Fruit fly (Drosophila melanogaster) S2 (cell line): ENCODE measurements around the gene CG7031.

Source experiments
- CG8478 ChIP-seq: fragments of >200 bp; optimal IDR thresholded peaks from 2 replicates; lab custom pipeline; 2018
- CTCF ChIP-seq, 2 experiments: fragments of >200 bp; optimal IDR thresholded peaks; 2 replicates each; lab custom pipeline; 2018

Gene CG7031

DNA sequence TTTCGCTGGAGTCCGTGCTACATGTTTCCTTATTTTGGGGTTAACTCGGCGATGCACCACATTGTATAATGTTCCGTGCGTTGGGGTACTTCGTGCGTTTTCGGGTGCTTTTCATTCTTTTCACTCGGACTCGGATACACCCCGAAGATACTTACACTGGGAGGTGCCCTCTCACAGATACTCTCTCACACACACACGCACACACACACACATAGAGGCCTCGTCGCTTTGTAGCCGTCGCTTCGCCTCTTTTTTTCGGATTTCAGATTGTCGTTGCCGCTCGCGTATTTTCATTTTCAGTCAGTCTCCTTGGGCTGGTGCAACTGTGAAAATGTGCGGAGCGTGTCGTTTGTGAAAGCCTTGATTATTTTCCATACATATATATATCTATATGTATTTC is 22.7 kb upstream of the CG7031 start:
- TF ChIP-seq CTCF (optimal IDR thresholded peaks at IDR 0.05; lab: Kevin White, UChicago) (no peak), CG8478 (lab: Kevin White, UChicago) (no peak)

DNA sequence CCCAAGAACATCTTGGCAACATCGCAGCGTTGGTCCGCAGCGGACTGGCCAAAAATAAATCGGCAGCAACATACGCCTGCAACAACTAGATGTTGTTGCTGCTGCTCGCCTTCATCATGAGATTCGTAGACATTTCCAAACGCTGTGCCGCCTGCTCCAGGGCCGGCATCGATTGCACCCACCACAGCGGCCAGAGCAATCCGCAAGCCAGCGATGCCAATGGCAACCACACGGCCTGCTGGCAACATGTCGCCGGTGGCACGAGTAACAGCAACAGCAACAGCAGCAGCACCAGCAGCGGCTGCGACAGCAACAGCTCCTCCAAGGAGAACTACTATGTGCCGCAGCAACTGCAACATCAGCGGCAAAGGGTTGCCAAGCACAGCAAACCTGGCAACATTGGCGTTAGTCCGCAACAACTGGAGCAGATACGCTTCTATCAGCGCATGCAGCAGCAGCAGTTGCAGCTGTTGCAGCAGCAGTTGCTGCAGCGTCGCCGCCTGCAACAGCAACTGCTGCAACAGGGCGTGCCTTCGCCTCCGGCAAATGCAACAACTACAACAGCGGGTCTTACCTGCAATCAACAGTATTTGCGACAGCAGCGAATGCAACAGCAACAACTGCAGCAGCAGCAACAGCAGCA is 19.3 kb upstream of the CG7031 start:
- TF ChIP-seq CG8478 (lab: Kevin White, UChicago) (no peak), CTCF (optimal IDR thresholded peaks at IDR 0.05; lab: Kevin White, UChicago) (no peak)

DNA sequence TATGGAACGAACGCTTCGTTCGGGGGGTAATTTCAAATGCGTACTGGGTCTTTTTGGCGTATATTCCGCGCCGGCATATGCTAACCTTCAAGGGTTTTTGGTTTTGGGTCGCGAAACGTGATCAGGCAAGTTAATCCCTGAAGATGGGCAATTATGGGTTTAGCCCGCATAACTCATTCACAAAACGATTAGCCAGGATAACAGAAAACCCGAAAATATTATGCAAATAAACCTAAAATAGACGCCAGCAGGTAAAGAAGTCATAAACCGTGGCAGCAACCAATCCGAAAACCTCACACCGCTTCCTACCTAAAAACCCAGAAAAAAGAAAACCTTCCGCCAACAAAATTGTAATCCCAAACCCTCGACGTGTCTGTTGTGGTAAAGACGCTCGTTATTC is 15.0 kb upstream of the CG7031 start:
- no peak for TF ChIP-seq CTCF (optimal IDR thresholded peaks at IDR 0.05; lab: Kevin White, UChicago)
- no peak for TF ChIP-seq CG8478 (lab: Kevin White, UChicago)

DNA sequence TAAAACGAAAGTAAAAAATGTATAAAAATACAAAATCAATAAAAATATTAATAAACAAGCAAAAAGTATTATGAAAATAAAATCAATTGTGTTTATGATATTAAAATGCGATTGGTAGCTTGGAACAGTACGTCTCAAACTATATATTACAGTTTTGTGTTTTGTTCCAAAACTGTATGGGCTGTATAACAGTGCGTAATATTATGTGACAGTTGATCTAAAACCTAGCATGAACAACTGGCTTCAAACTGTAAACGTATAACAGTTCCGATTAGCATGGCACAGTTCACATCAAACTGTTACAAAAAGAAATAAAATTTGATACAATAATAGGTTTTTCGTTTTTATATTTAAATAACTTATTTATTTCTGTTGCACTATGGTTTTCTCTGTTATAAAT is 10.1 kb upstream of the CG7031 start:
- no peak for TF ChIP-seq CG8478 (lab: Kevin White, UChicago)
- peak; percentile 56 to 78 for TF ChIP-seq CTCF (optimal IDR thresholded peaks at IDR 0.05; lab: Kevin White, UChicago)

DNA sequence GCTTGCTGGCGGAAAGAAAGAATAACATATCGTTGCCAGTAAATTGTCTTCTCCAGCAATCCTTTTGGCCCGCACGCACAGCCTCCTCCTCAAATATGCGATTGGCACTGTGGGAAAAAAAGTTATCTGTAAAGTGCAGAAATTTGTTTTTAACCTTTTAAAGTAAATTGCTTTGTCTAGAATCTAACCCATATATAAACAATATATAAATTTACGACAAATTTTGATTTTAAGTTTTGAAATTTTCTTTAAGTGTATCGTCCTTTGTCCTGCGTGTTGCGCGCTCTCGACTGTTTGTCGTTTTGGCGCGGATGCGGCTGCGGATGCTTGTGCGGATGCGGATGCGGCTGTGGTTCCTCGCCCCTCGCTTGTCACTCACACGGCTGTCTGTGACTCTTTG is 3.0 kb downstream of the CG7031 start:
- TF ChIP-seq CG8478 (lab: Kevin White, UChicago) (no peak), CTCF (optimal IDR thresholded peaks at IDR 0.05; lab: Kevin White, UChicago) (no peak)

DNA sequence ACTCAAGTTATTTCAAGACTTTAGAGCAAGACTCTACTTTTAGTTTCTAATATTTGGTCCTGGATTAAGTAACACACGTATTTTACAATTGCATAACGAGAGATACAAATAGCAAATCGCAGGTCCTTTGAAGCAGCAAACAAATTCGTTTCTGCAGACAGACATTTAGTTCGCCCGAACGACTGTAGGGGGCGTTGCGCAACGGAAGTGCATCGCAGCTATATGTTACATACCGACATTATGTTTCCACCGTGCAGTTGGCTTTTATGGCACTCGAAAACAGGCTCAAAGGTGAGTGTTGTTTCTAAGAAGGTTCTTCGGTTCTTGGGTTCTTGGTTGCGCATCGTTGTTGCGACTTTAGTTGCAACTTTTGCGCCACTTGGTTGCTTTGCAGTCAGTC is 6.2 kb downstream of the CG7031 start:
- TF ChIP-seq CG8478 (lab: Kevin White, UChicago) (no peak), CTCF (optimal IDR thresholded peaks at IDR 0.05; lab: Kevin White, UChicago) (peak; percentile 62 to 66)

DNA sequence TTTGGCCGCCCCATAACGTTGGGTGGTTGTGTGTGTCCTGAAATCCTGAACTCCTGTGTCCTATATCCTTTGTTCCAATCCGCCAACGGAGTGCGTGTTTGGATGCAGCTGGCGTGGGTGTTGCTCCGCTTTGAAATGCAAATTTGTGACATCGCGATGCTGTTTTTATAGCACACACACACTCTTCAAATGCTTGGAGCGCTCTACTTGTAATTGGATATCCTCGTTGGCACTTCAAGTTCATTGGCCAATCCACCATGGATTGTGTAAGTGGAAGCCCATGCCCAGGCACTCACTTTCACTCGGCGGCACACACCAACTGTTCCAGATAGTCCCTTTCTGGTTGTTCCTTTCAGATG is 12.0 kb downstream of the CG7031 start, which contains the start of gene CG13840:
TSS of gene CG13840 (minus strand) at position 101 of the 359 bp plus-strand sequence.
- TF ChIP-seq CG8478 (lab: Kevin White, UChicago) (no peak), CTCF (optimal IDR thresholded peaks at IDR 0.05; lab: Kevin White, UChicago) (no peak)

DNA sequence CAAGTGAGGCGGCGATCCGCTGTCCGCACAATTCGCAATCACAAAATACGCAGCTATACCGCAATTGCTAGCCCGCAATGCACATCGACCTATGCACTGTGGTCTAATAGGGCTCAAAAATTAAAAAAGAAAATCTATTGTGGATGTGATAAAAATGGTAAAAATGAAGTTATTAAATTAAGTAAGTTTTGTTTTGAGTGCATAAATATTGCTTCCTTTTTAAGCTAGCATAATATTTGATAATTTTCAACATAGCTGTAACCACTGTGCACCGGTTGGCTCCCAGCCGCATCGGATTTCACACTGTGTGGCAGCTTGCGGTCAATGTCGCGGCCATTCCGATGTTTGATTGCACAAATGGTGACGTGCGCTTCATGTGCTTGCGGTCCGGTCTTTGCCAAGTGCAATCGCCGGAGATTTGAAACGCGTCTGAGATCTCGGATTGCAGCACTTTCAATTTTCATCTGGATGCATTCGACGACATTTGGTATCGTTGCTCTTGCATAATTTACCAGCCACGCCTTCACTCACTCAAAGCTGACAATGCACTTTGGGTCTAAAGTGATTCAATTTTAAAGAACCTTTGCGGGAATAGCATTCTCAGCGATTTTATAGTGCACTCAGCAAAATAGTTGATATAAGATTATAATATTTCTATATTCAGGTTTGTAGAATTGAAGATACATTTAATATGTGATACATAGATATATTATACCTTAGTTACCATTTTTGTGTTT is 12.5 kb downstream of the CG7031 start:
- TF ChIP-seq CG8478 (lab: Kevin White, UChicago) (no peak), CTCF (optimal IDR thresholded peaks at IDR 0.05; lab: Kevin White, UChicago) (no peak)

DNA sequence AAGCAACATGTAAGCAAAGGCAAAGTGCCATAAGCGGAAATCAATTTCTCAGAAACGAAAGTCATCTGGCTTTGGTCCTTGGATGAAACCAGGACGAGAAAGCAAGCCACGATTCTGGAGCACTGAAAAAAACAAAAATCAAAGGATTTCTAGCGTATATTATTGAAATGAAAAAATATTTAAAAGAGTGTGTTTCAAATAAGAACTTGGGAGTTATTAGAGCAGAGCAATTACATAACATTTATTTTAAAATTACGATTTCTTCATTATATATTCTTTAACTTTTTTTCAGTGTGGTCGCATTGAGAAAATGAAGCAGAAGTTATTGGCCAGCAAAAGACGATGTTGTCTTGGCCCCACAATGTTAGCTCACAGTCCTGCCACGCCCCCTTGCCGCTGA is 18.6 kb downstream of the CG7031 start:
- TF ChIP-seq CG8478 (lab: Kevin White, UChicago), result no peak
- TF ChIP-seq CTCF (optimal IDR thresholded peaks at IDR 0.05; lab: Kevin White, UChicago), result no peak

DNA sequence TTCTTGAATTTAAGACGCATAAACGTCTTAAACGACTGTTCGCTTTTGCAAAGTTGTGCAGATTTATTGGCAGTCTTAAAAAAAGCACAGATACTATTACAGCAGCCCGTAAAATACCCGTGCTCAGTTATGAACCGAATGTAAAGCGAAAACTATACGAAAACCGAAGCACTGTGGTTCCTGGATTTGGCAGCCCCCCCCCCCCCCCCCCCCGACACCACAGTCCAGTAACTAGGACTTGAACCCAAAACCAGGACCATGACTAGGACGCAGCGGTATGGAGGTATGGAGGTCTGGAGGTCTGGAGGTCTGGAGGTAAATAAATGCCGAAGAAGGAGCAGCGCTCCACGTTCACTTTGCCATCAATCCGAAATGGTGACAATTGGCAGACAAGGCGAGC is 29.3 kb downstream of the CG7031 start:
- TF ChIP-seq CTCF (optimal IDR thresholded peaks at IDR 0.05; lab: Kevin White, UChicago) (no peak), CG8478 (lab: Kevin White, UChicago) (no peak)

DNA sequence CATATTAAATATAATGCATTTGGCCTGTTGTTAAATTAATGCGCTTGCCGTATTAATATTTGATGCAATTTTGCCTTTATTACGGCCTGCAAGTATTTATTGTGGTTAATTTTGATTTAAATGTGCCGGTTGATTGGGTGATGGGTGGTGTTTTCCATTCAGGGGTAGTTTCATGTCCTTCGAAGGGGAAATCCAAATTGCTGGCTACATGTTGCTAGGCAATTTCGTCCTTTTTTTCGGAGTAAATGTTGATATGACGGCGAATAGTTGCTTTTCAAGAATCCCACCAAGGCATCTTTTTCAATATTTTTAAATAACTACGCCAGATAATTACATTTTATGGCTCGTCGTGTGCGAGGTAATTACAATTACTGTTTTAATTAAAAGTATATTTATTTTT is 35.2 kb downstream of the CG7031 start:
- TF ChIP-seq CTCF (optimal IDR thresholded peaks at IDR 0.05; lab: Kevin White, UChicago) (no peak), CG8478 (lab: Kevin White, UChicago) (no peak)

DNA sequence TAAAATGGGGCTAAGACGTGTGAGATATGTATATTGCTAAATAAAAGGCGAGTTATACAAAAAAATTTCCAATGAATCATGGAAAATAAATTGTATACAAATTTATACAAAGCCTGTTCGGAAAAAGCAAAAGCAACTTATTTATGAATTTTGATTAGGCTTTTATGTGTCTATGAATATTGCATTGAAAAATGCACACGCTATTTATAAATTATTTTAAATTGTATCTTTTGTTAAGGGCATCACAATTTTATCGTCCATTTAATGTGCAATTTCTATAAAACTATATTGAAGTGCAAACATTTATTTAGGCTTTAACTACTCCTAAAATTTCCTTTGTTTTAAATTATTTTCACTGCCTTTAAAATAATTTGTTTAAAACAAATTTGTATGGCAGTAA is 42.1 kb downstream of the CG7031 start, which contains the start of gene CG4704:
TSS of gene CG4704 (minus strand) at position 101 of the 400 bp plus-strand sequence.
- no peak for TF ChIP-seq CG8478 (lab: Kevin White, UChicago)
- no peak for TF ChIP-seq CTCF (optimal IDR thresholded peaks at IDR 0.05; lab: Kevin White, UChicago)
